Worm (Caenorhabditis elegans) whole organism, mixed stage, embryonic: Measurements from ENCODE around the gene gld-3.
A peak's percentile ranks its signal among the peaks of the same experiment; 100 is the strongest.

ENCODE experiments used
- bed-3 ChIP-seq: fragments of 200-800 bp; sonication (Bioruptor generic); optimal IDR thresholded peaks from 3 replicates; lab custom pipeline; 2018; ENCODE audit warnings: mild to moderate bottlenecking, missing genetic modification characterization, moderate library complexity, missing compliant biosample characterization
- blmp-1 ChIP-seq: fragments of 150-350 bp; optimal IDR thresholded peaks from 2 replicates; lab custom pipeline; 2014; ENCODE audit warnings: missing biosample characterization, missing genetic modification characterization
- ceh-39 ChIP-seq: fragments of 150-350 bp; optimal IDR thresholded peaks from 2 replicates; lab custom pipeline; 2014; ENCODE audit warnings: missing biosample characterization, missing genetic modification characterization
- ceh-43 ChIP-seq: fragments of 200-800 bp; sonication (Bioruptor generic); optimal IDR thresholded peaks from 2 replicates; lab custom pipeline; 2018; ENCODE audit warnings: mild to moderate bottlenecking, missing genetic modification characterization, moderate library complexity, missing compliant biosample characterization
- ceh-83 ChIP-seq: fragments of 200-800 bp; sonication (Bioruptor generic); optimal IDR thresholded peaks from 2 replicates; lab custom pipeline; 2018; ENCODE audit warnings: mild to moderate bottlenecking, missing genetic modification characterization, missing compliant biosample characterization
- ces-1 ChIP-seq: fragments of 150-350 bp; optimal IDR thresholded peaks from 2 replicates; lab custom pipeline; 2014; ENCODE audit warnings: missing biosample characterization, missing genetic modification reagents, missing genetic modification characterization
- cnd-1 ChIP-seq: fragments of 200-800 bp; sonication (Bioruptor generic); optimal IDR thresholded peaks from 2 replicates; lab custom pipeline; 2018; ENCODE audit warnings: mild to moderate bottlenecking, missing genetic modification characterization, missing compliant biosample characterization
- elt-1 ChIP-seq: sonication (generic microtip); optimal IDR thresholded peaks from 2 replicates; lab custom pipeline; 2017; ENCODE audit warnings: missing genetic modification characterization, mild to moderate bottlenecking, missing compliant biosample characterization, antibody characterized with exemption, moderate library complexity, borderline replicate concordance; ENCODE audit not compliant: insufficient read depth
- elt-3 ChIP-seq: fragments of 150-350 bp; optimal IDR thresholded peaks from 2 replicates; lab custom pipeline; 2014; ENCODE audit warnings: missing biosample characterization, missing genetic modification characterization
- ham-2 ChIP-seq: fragments of 200-800 bp; sonication (Bioruptor generic); optimal IDR thresholded peaks from 2 replicates; lab custom pipeline; 2018; ENCODE audit warnings: mild to moderate bottlenecking, missing genetic modification characterization, missing compliant biosample characterization
- hlh-1 ChIP-seq: fragments of 150-350 bp; optimal IDR thresholded peaks from 2 replicates; lab custom pipeline; 2014; ENCODE audit warnings: missing biosample characterization, missing genetic modification reagents, missing genetic modification characterization
- lin-13 ChIP-seq: fragments of 150-350 bp; optimal IDR thresholded peaks from 2 replicates; lab custom pipeline; 2014; ENCODE audit warnings: missing biosample characterization, missing genetic modification characterization
- lsy-2 ChIP-seq: fragments of 150-350 bp; optimal IDR thresholded peaks from 2 replicates; lab custom pipeline; 2014; ENCODE audit warnings: missing biosample characterization, missing genetic modification characterization
- mab-5 ChIP-seq: fragments of 150-350 bp; optimal IDR thresholded peaks from 2 replicates; lab custom pipeline; 2014; ENCODE audit warnings: missing biosample characterization, missing genetic modification characterization
- mep-1 ChIP-seq: fragments of 150-350 bp; optimal IDR thresholded peaks from 2 replicates; lab custom pipeline; 2017; ENCODE audit warnings: missing biosample characterization, missing genetic modification reagents, missing genetic modification characterization, inconsistent platforms
- mls-2 ChIP-seq: sonication (generic microtip); optimal IDR thresholded peaks from 2 replicates; lab custom pipeline; 2016; ENCODE audit warnings: mild to moderate bottlenecking, missing genetic modification characterization, moderate library complexity, missing compliant biosample characterization
- nhr-12 ChIP-seq: fragments of 150-350 bp; optimal IDR thresholded peaks from 2 replicates; lab custom pipeline; 2014; ENCODE audit warnings: missing biosample characterization, missing genetic modification characterization
- nhr-2 ChIP-seq: fragments of 150-350 bp; optimal IDR thresholded peaks from 2 replicates; lab custom pipeline; 2014; ENCODE audit warnings: missing biosample characterization, missing genetic modification characterization
- nhr-237 ChIP-seq: fragments of 150-350 bp; optimal IDR thresholded peaks from 2 replicates; lab custom pipeline; 2014; ENCODE audit warnings: missing biosample characterization, missing genetic modification characterization
- nhr-28 ChIP-seq: fragments of 150-350 bp; optimal IDR thresholded peaks from 2 replicates; lab custom pipeline; 2014; ENCODE audit warnings: missing biosample characterization, missing genetic modification characterization
- pha-4 ChIP-seq: fragments of 150-350 bp; optimal IDR thresholded peaks from 2 replicates; lab custom pipeline; 2018; ENCODE audit warnings: missing biosample characterization, missing genetic modification reagents, missing genetic modification characterization
- snpc-4 ChIP-seq: fragments of 150-350 bp; optimal IDR thresholded peaks from 2 replicates; lab custom pipeline; 2014; ENCODE audit warnings: missing biosample characterization, missing genetic modification characterization
- sptf-1 ChIP-seq: sonication (generic microtip); optimal IDR thresholded peaks from 2 replicates; lab custom pipeline; 2017; ENCODE audit warnings: mild to moderate bottlenecking, missing genetic modification characterization, moderate library complexity, missing compliant biosample characterization
- tbx-8 ChIP-seq: fragments of 200-800 bp; sonication (Bioruptor generic); optimal IDR thresholded peaks from 2 replicates; lab custom pipeline; 2018; ENCODE audit warnings: mild to moderate bottlenecking, missing genetic modification characterization, moderate library complexity, missing compliant biosample characterization
- unc-120 ChIP-seq: sonication (generic microtip); optimal IDR thresholded peaks from 2 replicates; lab custom pipeline; 2017; ENCODE audit warnings: missing genetic modification characterization, missing compliant biosample characterization; ENCODE audit not compliant: poor library complexity, severe bottlenecking
- unc-39 ChIP-seq: fragments of 150-350 bp; optimal IDR thresholded peaks from 2 replicates; lab custom pipeline; 2014; ENCODE audit warnings: missing biosample characterization, missing genetic modification characterization
- unc-62 ChIP-seq: fragments of 150-350 bp; optimal IDR thresholded peaks from 2 replicates; lab custom pipeline; 2014; ENCODE audit warnings: missing biosample characterization, missing genetic modification reagents, missing genetic modification characterization
- zip-8 ChIP-seq: fragments of 150-350 bp; optimal IDR thresholded peaks from 2 replicates; lab custom pipeline; 2014; ENCODE audit warnings: missing biosample characterization, missing genetic modification characterization
- ztf-11 ChIP-seq: fragments of 150-350 bp; optimal IDR thresholded peaks from 2 replicates; lab custom pipeline; 2014; ENCODE audit warnings: missing biosample characterization, missing genetic modification characterization

gld-3 gene

DNA sequence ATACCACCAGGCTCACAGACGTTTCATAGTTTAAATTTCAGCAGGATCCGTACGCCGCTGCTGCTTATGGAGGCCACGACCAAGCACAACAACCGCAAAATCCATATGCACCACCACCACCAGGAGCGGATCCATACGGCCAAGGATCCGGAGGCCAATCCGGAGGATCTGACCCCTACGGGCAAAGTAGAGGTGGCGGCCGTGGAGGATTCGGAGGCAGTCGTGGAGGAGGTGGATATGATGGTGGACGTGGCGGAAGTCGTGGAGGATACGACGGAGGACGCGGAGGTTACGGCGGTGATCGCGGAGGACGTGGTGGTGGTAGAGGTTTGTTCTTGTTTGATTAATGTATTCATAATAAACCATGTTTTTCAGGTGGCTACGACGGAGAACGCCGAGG, 20.7 kb downstream of the gld-3 start:
- peak; percentile 1 for TF ChIP-seq sptf-1

DNA sequence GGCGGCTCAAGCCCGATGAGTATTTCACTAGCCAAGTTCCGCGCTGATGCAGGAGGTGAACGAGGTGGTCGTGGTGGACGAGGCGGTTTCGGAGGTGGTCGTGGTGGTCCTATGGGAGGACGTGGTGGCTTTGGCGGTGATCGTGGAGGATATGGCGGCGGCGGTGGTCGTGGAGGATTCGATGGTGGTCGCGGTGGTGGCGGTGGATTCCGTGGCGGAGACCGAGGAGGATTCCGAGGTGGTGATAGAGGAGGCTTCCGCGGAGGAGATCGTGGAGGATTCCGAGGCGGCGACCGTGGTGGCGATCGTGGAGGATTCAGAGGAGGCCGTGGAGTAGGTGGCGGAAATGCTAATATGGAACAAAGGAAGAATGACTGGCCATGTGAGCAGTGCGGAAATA, 22.3 kb downstream of the gld-3 start:
- TF ChIP-seq ceh-83 (GFP tag; lab: Kevin White, UChicago): no peak
- no peak for TF ChIP-seq nhr-28 (tag; lab: Kevin White, UChicago)
- no peak for TF ChIP-seq unc-39 (tag; lab: Kevin White, UChicago)
- no peak for TF ChIP-seq blmp-1
- no peak for TF ChIP-seq zip-8 (tag; lab: Kevin White, UChicago)
- no peak for TF ChIP-seq snpc-4 (tag; lab: Kevin White, UChicago)
- no peak for TF ChIP-seq sptf-1
- TF ChIP-seq unc-62 (GFP tag; lab: Kevin White, UChicago): no peak
- no peak for TF ChIP-seq ham-2 (GFP tag; lab: Kevin White, UChicago)
- no peak for TF ChIP-seq unc-120 (tag; lab: Kevin White, UChicago)
- TF ChIP-seq ceh-39: no peak
- no peak for TF ChIP-seq nhr-12 (tag; lab: Kevin White, UChicago)

ce11 chrII:7155392-7155791, 22.9 kb downstream of the gld-3 start, which contains the start of gene C27H5.2:
Gene C27H5.2, plus strand, starts transcription at chrII:7155581.
- peak; percentile 31 for TF ChIP-seq hlh-1 (tag; lab: Kevin White, UChicago)
- TF ChIP-seq mls-2: no peak
- TF ChIP-seq, all 35 proteins: peak for 1

ce11 chrII:7157415-7157814, 25.0 kb downstream of the gld-3 start:
- TF ChIP-seq unc-62 (GFP tag; lab: Kevin White, UChicago): no peak
- TF ChIP-seq zip-8 (tag; lab: Kevin White, UChicago): no peak
- TF ChIP-seq elt-1 (tag; lab: Kevin White, UChicago): no peak
- no peak for TF ChIP-seq unc-120 (tag; lab: Kevin White, UChicago)
- no peak for TF ChIP-seq blmp-1
- no peak for TF ChIP-seq snpc-4 (tag; lab: Kevin White, UChicago)
- TF ChIP-seq pha-4 (tag; lab: Kevin White, UChicago): no peak
- no peak for TF ChIP-seq nhr-28 (tag; lab: Kevin White, UChicago)
- TF ChIP-seq mep-1: no peak
- no peak for TF ChIP-seq ztf-11 (tag; lab: Kevin White, UChicago)
- TF ChIP-seq unc-39 (tag; lab: Kevin White, UChicago): no peak
- TF ChIP-seq mab-5 (tag; lab: Kevin White, UChicago): no peak
- TF ChIP-seq hlh-1 (tag; lab: Kevin White, UChicago): no peak
- TF ChIP-seq lsy-2: no peak
- no peak for TF ChIP-seq tbx-8 (GFP tag; lab: Kevin White, UChicago)
- no peak for TF ChIP-seq nhr-237 (tag; lab: Kevin White, UChicago)
- TF ChIP-seq lin-13 (tag; lab: Kevin White, UChicago): no peak
- no peak for TF ChIP-seq ces-1 (GFP tag; lab: Kevin White, UChicago)

DNA sequence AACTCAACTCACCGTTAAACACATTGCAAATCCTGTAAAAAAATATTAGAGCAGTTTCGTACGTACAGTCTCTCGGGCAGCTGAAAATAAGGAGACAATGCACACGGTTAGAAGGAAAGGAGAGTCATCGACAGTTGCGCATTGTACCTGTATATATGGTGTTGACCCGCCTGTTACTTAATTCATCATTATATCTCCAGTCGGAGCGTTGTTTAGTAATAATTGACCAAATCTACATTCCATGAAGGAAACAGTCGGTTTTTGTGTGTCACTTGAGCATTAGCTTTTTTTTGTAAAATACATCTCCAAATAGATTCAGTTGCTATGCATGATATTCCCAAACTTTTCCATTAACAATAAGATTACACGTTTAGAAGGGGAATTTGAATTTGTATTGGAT, 29.1 kb downstream of the gld-3 start, which contains the start of gene C27H5.12:
Gene C27H5.12 (minus strand): TSS at position 101 of the 400 bp plus-strand sequence.
- TF ChIP-seq lsy-2 (no peak), ham-2 (GFP tag; lab: Kevin White, UChicago) (no peak), cnd-1 (tag; lab: Kevin White, UChicago) (no peak), nhr-2 (tag; lab: Kevin White, UChicago) (no peak), bed-3 (no peak), unc-120 (tag; lab: Kevin White, UChicago) (no peak), unc-62 (GFP tag; lab: Kevin White, UChicago) (no peak), snpc-4 (tag; lab: Kevin White, UChicago) (no peak), nhr-28 (tag; lab: Kevin White, UChicago) (no peak)

ce11 chrII:7165749-7166148, 33.3 kb downstream of the gld-3 start, which contains the start of gene mfsd-13.2:
Gene mfsd-13.2, minus strand, starts transcription at chrII:7165849.
- no peak for TF ChIP-seq mep-1
- TF ChIP-seq sptf-1: no peak
- TF ChIP-seq ceh-43 (GFP tag; lab: Kevin White, UChicago): no peak
- no peak for TF ChIP-seq ham-2 (GFP tag; lab: Kevin White, UChicago)
- TF ChIP-seq mab-5 (tag; lab: Kevin White, UChicago): no peak
- TF ChIP-seq nhr-12 (tag; lab: Kevin White, UChicago): no peak
- no peak for TF ChIP-seq ces-1 (GFP tag; lab: Kevin White, UChicago)
- no peak for TF ChIP-seq elt-3 (tag; lab: Kevin White, UChicago)
- no peak for TF ChIP-seq nhr-28 (tag; lab: Kevin White, UChicago)
- no peak for TF ChIP-seq bed-3
- no peak for TF ChIP-seq ceh-39
- TF ChIP-seq, all 35 proteins: peak for 0
